Fruit fly (Drosophila melanogaster): ENCODE measurements around the gene Cpr72Eb.

Cpr72Eb gene

dm6 chr3L:16393700-16394099 lies 29.0 kb downstream of the Cpr72Eb start (continued):
- TF ChIP-seq Ravus (GFP tag; IDR thresholded peaks at IDR 0.05) (no peak), shn (GFP tag; optimal IDR thresholded peaks at IDR 0.05) (no peak), Dad (GFP tag; optimal IDR thresholded peaks at IDR 0.05) (no peak), CG7357 (GFP tag; IDR thresholded peaks at IDR 0.05) (no peak), Dbx (GFP tag; IDR thresholded peaks at IDR 0.05) (no peak), CG30020 (tag; optimal IDR thresholded peaks at IDR 0.05) (no peak), yki (optimal IDR thresholded peaks at IDR 0.05) (no peak), otp (GFP tag; IDR thresholded peaks at IDR 0.05) (no peak), ind (GFP tag; optimal IDR thresholded peaks at IDR 0.05) (no peak), CG6813 (GFP tag; optimal IDR thresholded peaks at IDR 0.05) (no peak), nerfin-2 (GFP tag; IDR thresholded peaks at IDR 0.05; ENCODE audit: partially characterized antibody) (no peak), CG12659 (GFP tag; optimal IDR thresholded peaks at IDR 0.05) (no peak), CG9609 (GFP tag; optimal IDR thresholded peaks at IDR 0.05) (no peak), CG5180 (GFP tag; optimal IDR thresholded peaks at IDR 0.05) (peak; percentile 54), CG1832 (GFP tag; optimal IDR thresholded peaks at IDR 0.05) (peak; percentile 24), NC2β (GFP tag; optimal IDR thresholded peaks at IDR 0.05) (no peak), CoRest (tag; optimal IDR thresholded peaks at IDR 0.05) (no peak), NFAT (GFP tag; IDR thresholded peaks at IDR 0.05) (0 out of 2 replicates have a peak, but pooled peaks have one; percentile 4), Doc3 (GFP tag; IDR thresholded peaks at IDR 0.05; ENCODE audit: partially characterized antibody) (no peak), jing (GFP tag; optimal IDR thresholded peaks at IDR 0.05) (no peak), Eip74EF (GFP tag; optimal IDR thresholded peaks at IDR 0.05) (no peak), CG11696 (GFP tag; IDR thresholded peaks at IDR 0.05) (no peak), mirr (GFP tag; optimal IDR thresholded peaks at IDR 0.05) (no peak), CG11695 (GFP tag; IDR thresholded peaks at IDR 0.05) (no peak), row (GFP tag; IDR thresholded peaks at IDR 0.05) (peak; percentile 43; the same call in 2 of the 3 replicates), Mad (GFP tag; optimal IDR thresholded peaks at IDR 0.05) (no peak), CG2678 (tag; optimal IDR thresholded peaks at IDR 0.05) (no peak), btn (GFP tag; optimal IDR thresholded peaks at IDR 0.05) (no peak), fu2 (GFP tag; optimal IDR thresholded peaks at IDR 0.05) (no peak), Sox100B (GFP tag; optimal IDR thresholded peaks at IDR 0.05) (no peak), CG4282 (GFP tag; optimal IDR thresholded peaks at IDR 0.05) (no peak), CG15073 (GFP tag; optimal IDR thresholded peaks at IDR 0.05) (no peak), CG18476 (GFP tag; optimal IDR thresholded peaks at IDR 0.05) (no peak), Rx (GFP tag; IDR thresholded peaks at IDR 0.05) (no peak), hkb (optimal IDR thresholded peaks at IDR 0.05) (no peak), hkb (GFP tag; IDR thresholded peaks at IDR 0.05) (0 out of 2 replicates have a peak, but pooled peaks have one; percentile 8), fd102C (GFP tag; optimal IDR thresholded peaks at IDR 0.05) (no peak), CG43689 (GFP tag; IDR thresholded peaks at IDR 0.05) (no peak)

- 0 out of 2 replicates have a peak, but pooled peaks have one; percentile 10 for TF ChIP-seq Rx (GFP tag; IDR thresholded peaks at IDR 0.05)
- no peak for TF ChIP-seq CG31388 (GFP tag; optimal IDR thresholded peaks at IDR 0.05)
- no peak for TF ChIP-seq Camta (GFP tag; optimal IDR thresholded peaks at IDR 0.05)
- no peak for TF ChIP-seq CG8388 (GFP tag; optimal IDR thresholded peaks at IDR 0.05)
- no peak for TF ChIP-seq NK7.1 (GFP tag; optimal IDR thresholded peaks at IDR 0.05)
- no peak for TF ChIP-seq peb (GFP tag; IDR thresholded peaks at IDR 0.05)
- 0 out of 4 replicates have a peak, but pooled peaks have one; percentile 60 for TF ChIP-seq chinmo (GFP tag; IDR thresholded peaks at IDR 0.05; ENCODE audit: partially characterized antibody)
- TF ChIP-seq CG17186 (GFP tag; optimal IDR thresholded peaks at IDR 0.05) = no peak
- no peak for TF ChIP-seq HHEX (GFP tag; optimal IDR thresholded peaks at IDR 0.05)
- peak; percentile 40 for TF ChIP-seq CG5180 (GFP tag; optimal IDR thresholded peaks at IDR 0.05)
- no peak for TF ChIP-seq hb (GFP tag; IDR thresholded peaks at IDR 0.05; ENCODE audit: partially characterized antibody)
- TF ChIP-seq CG3281 (GFP tag; optimal IDR thresholded peaks at IDR 0.05) = no peak
- no peak for TF ChIP-seq CG16779 (GFP tag; IDR thresholded peaks at IDR 0.05)
- TF ChIP-seq vvl (GFP tag; IDR thresholded peaks at IDR 0.05) = peak; percentile 65; the same call in 1 of the 2 replicates
- TF ChIP-seq CG5953 (GFP tag; IDR thresholded peaks at IDR 0.05) = no peak
- no peak for TF ChIP-seq CG11695 (GFP tag; IDR thresholded peaks at IDR 0.05)
- no peak for TF ChIP-seq Sox100B (GFP tag; optimal IDR thresholded peaks at IDR 0.05)
- no peak for TF ChIP-seq zfh1 (GFP tag; IDR thresholded peaks at IDR 0.05)
- no peak for TF ChIP-seq Max (GFP tag; optimal IDR thresholded peaks at IDR 0.05)
Observed at dm6 chr3L:16394506-16394905, 29.8 kb downstream of the Cpr72Eb start, which contains the start of gene Gagr. Gene Gagr, plus strand, starts transcription at chr3L:16394586.
